Worm (Caenorhabditis elegans): ENCODE measurements around the gene pho-13.

pho-13 gene

DNA sequence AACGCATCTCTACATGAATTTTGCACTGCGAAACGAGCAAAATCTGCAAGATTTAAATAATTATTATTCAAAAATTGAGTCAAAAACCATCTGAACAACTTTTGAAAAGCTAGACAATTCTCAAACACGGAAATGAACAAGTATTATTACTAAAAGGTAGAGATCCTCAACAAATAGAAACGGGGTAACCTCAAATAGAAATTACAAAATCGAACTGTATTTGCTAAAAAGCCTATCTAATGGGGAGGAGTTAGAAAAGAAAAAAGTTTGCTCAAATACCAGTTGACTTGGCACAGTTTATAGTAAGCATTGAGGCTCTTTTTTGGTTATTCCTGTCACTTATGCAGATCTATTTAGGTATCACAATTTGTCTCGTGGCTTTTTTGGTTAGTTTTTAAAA, 18.9 kb upstream of the pho-13 start, which contains the start of gene nas-25:
Gene nas-25, plus strand, starts transcription at position 301 of the 400 bp plus-strand sequence.
- TF ChIP-seq scrt-1 (GFP tag; IDR thresholded peaks at IDR 0.05) (no peak), flt-1 (GFP tag; IDR thresholded peaks at IDR 0.05) (no peak), ama-1 (optimal IDR thresholded peaks at IDR 0.05) (no peak), tra-4 (tag; optimal IDR thresholded peaks at IDR 0.05) (no peak), tbx-11 (GFP tag; IDR thresholded peaks at IDR 0.05) (no peak), ceh-36 (tag; optimal IDR thresholded peaks at IDR 0.05) (no peak), sea-1 (GFP tag; conservative IDR thresholded peaks at IDR 0.05) (no peak), hnd-1 (tag; optimal IDR thresholded peaks at IDR 0.05) (no peak), ceh-13 (GFP tag; optimal IDR thresholded peaks at IDR 0.05) (no peak), B0310.2 (tag; optimal IDR thresholded peaks at IDR 0.05) (no peak), hmg-4 (GFP tag; optimal IDR thresholded peaks at IDR 0.05) (no peak), F13C5.2 (tag; optimal IDR thresholded peaks at IDR 0.05) (no peak), ets-7 (tag; optimal IDR thresholded peaks at IDR 0.05) (no peak), tbx-37 (GFP tag; conservative IDR thresholded peaks at IDR 0.05) (no peak), hmbx-1 (tag; optimal IDR thresholded peaks at IDR 0.05) (no peak), pes-1 (GFP tag; IDR thresholded peaks at IDR 0.05) (no peak)

DNA sequence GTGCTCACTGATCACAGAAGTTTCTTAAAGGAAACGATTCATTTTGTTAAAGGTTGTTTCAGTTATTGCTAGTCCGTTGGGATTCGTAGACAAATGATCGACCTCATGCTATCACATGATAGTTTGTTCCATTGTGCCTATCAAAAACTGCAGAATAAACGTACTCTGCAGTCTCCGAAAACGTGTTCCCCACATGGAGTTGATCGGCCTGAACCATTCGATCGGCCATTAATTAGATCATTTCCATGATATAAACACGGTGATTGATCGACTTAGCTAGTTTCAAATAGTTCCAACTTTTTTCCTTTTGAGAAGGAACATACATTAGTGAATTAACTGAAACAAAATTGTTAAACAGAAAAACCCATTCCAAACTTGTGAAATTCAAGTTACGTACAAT, 15.9 kb upstream of the pho-13 start:
- TF ChIP-seq tra-4 (tag; optimal IDR thresholded peaks at IDR 0.05): no peak
- TF ChIP-seq ets-7 (tag; optimal IDR thresholded peaks at IDR 0.05): no peak
- no peak for TF ChIP-seq ceh-36 (tag; optimal IDR thresholded peaks at IDR 0.05)
- no peak for TF ChIP-seq flt-1 (GFP tag; IDR thresholded peaks at IDR 0.05)
- TF ChIP-seq tbx-37 (GFP tag; conservative IDR thresholded peaks at IDR 0.05): no peak
- TF ChIP-seq hmbx-1 (tag; optimal IDR thresholded peaks at IDR 0.05): no peak
- no peak for TF ChIP-seq ama-1 (optimal IDR thresholded peaks at IDR 0.05)
- no peak for TF ChIP-seq ceh-13 (GFP tag; optimal IDR thresholded peaks at IDR 0.05)
- TF ChIP-seq aly-1 (tag; optimal IDR thresholded peaks at IDR 0.05): no peak
- no peak for TF ChIP-seq sea-1 (GFP tag; conservative IDR thresholded peaks at IDR 0.05)
- no peak for TF ChIP-seq tbx-11 (GFP tag; IDR thresholded peaks at IDR 0.05)
- TF ChIP-seq hmg-4 (GFP tag; optimal IDR thresholded peaks at IDR 0.05): no peak
- TF ChIP-seq B0310.2 (tag; optimal IDR thresholded peaks at IDR 0.05): no peak
- no peak for TF ChIP-seq scrt-1 (GFP tag; IDR thresholded peaks at IDR 0.05)
- TF ChIP-seq F13C5.2 (tag; optimal IDR thresholded peaks at IDR 0.05): no peak
- TF ChIP-seq pes-1 (GFP tag; IDR thresholded peaks at IDR 0.05): no peak
- TF ChIP-seq hnd-1 (tag; optimal IDR thresholded peaks at IDR 0.05): no peak

DNA sequence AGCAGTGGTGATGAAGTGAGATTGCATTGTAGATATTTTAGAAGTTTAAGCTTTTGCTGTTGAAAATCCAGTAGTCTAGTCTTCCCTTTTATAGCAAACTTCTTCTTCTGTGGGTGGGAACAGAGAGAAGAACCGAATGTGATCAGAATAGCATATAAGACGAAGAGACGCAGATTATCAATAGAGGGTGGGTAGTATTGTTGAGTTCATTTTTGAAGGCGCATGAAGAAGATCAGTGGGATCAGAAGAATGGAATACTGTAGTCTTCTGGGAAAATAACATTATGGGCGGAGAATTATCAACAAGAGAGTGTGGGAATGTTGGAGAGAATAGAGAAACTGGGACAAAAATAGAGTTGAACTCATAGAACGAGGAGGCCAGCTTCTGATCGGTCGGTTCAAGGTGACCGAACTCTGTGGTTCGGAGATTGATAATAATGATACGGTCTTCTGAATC, 14.3 kb upstream of the pho-13 start, which contains the start of gene F46C5.1:
Gene F46C5.1, minus strand, starts transcription at position 51 of the 456 bp plus-strand sequence.
- TF ChIP-seq hmbx-1 (tag; optimal IDR thresholded peaks at IDR 0.05) (no peak), tbx-37 (GFP tag; conservative IDR thresholded peaks at IDR 0.05) (no peak), pes-1 (GFP tag; IDR thresholded peaks at IDR 0.05) (no peak), B0310.2 (tag; optimal IDR thresholded peaks at IDR 0.05) (no peak), scrt-1 (GFP tag; IDR thresholded peaks at IDR 0.05) (no peak), ets-7 (tag; optimal IDR thresholded peaks at IDR 0.05) (no peak), aly-1 (tag; optimal IDR thresholded peaks at IDR 0.05) (no peak), hnd-1 (tag; optimal IDR thresholded peaks at IDR 0.05) (no peak), ceh-36 (tag; optimal IDR thresholded peaks at IDR 0.05) (no peak), F13C5.2 (tag; optimal IDR thresholded peaks at IDR 0.05) (no peak), tra-4 (tag; optimal IDR thresholded peaks at IDR 0.05) (no peak), flt-1 (GFP tag; IDR thresholded peaks at IDR 0.05) (no peak), hmg-4 (GFP tag; optimal IDR thresholded peaks at IDR 0.05) (no peak), sea-1 (GFP tag; conservative IDR thresholded peaks at IDR 0.05) (no peak), tbx-11 (GFP tag; IDR thresholded peaks at IDR 0.05) (no peak), ceh-13 (GFP tag; optimal IDR thresholded peaks at IDR 0.05) (no peak), ama-1 (optimal IDR thresholded peaks at IDR 0.05) (no peak)

DNA sequence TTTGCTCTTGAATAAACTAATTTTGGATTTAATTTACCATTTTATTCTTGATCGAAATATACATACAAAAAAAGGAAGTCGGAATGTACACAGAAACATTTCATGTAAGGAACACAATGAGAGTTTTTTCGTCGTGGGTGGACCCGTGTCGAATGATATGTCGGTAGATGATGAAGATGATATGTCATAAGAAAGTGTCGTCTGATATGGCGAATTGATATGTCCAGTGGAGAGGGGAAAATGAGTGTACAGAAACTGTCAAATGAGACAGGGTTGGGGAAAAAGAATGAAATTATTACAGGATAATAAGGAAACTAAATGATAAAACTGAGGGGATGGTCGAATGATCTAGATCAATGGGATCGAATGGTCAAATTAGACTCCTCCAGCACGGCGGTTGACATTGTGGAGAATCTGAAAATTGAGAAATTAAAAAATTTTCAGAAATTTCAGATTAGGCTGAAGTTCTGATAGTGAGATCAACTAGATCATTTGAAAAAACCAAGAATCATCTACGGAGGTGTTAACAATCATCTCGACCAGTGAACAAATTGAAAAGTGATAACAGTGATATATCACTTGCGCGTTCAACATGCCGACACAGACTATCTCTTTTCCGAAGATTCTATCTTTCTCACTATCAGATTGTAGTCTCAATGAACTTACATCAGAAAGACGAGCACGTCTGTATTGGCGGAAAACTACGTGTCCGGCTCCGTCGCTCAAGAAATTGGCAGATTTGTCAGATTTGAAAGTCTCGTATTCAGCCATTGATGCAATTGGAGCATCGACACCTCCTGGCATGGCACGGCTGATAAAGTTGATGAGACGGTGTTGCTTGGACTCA, 13.5 kb upstream of the pho-13 start:
- TF ChIP-seq pes-1 (GFP tag; IDR thresholded peaks at IDR 0.05) (no peak), hmg-4 (GFP tag; optimal IDR thresholded peaks at IDR 0.05) (no peak), hmbx-1 (tag; optimal IDR thresholded peaks at IDR 0.05) (no peak), aly-1 (tag; optimal IDR thresholded peaks at IDR 0.05) (no peak), F13C5.2 (tag; optimal IDR thresholded peaks at IDR 0.05) (no peak)

DNA sequence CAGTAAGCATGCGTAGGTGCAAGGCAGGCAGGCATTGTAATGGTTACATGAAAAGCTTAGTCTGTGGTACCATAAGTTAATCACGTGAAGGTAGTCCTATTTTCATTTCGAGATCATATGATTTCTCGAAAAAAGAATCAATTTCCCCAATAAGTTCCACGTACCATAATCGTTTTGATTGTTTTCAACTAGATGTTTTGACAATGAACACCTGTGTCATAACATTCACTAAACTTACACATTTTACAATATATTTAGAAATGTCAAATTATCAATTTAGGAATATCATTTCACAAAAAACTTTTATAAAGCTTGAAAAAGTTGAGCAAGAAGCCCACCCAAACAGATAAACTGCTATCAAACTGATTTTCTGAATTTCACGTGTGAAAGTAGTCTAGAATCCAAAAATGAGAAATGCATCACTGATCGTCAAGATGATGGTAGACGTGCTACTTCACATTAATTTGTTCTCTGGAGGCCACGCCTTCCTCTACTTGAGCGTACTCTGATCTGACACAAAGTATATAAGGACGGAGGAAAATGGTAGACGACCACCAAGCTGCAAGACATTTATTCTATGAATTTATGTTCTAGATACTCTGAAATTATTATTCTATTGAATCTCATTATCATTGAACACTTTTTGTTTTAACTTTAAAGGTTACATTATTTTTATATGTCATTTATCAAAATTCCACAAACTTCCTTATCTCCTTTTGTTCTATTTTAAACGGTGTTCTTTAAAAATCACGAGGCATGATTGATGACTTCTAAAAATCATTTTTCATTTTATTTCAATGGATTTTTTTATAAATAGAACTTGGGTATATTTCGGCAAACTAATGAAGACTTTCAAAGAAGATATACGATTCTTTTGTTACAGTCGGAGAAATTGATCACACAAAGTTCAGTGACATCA, 12.4 kb upstream of the pho-13 start, which contains the start of gene F46C5.10:
Gene F46C5.10, minus strand, starts transcription at position 51 of the 919 bp plus-strand sequence.
- TF ChIP-seq flt-1 (GFP tag; IDR thresholded peaks at IDR 0.05) (no peak), hmbx-1 (tag; optimal IDR thresholded peaks at IDR 0.05) (no peak)

DNA sequence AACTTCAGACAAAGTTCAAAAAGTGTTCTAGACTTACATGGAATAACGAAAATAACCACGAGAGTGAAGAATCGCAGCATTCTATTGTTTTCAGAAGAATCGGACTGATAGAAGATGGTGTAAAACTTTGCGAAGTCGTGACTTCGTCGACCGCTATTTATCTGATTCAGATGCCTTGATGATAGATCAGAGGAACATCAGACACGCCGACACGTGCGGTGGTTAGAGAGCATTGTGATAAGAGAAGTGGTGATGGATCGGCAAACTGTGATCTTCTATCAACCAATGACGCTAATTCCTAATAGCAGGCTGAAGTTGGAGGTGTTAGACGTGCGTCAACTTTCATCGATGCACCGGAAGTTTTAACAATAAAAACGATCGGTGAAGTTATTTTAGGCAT, 11.4 kb upstream of the pho-13 start:
- TF ChIP-seq tra-4 (tag; optimal IDR thresholded peaks at IDR 0.05) (no peak), hmbx-1 (tag; optimal IDR thresholded peaks at IDR 0.05) (no peak), pes-1 (GFP tag; IDR thresholded peaks at IDR 0.05) (no peak), flt-1 (GFP tag; IDR thresholded peaks at IDR 0.05) (no peak), scrt-1 (GFP tag; IDR thresholded peaks at IDR 0.05) (no peak), aly-1 (tag; optimal IDR thresholded peaks at IDR 0.05) (no peak), F13C5.2 (tag; optimal IDR thresholded peaks at IDR 0.05) (no peak), hnd-1 (tag; optimal IDR thresholded peaks at IDR 0.05) (no peak), B0310.2 (tag; optimal IDR thresholded peaks at IDR 0.05) (no peak), ets-7 (tag; optimal IDR thresholded peaks at IDR 0.05) (no peak), tbx-37 (GFP tag; conservative IDR thresholded peaks at IDR 0.05) (no peak)

Measured in whole organism, early embryonic.